Worm (Caenorhabditis elegans) whole organism, late embryonic: ENCODE measurements around the gene flp-28.

Experiments
- T23F11.4 ChIP-seq: fragments of 200-800 bp; sonication (Bioruptor generic); optimal IDR thresholded peaks from 2 replicates; lab custom pipeline; 2018; ENCODE audit warnings: mild to moderate bottlenecking, missing genetic modification characterization, missing compliant biosample characterization
- elt-2 ChIP-seq: sonication (generic microtip); optimal IDR thresholded peaks from 2 replicates; lab custom pipeline; 2016; ENCODE audit warnings: missing genetic modification reagents, missing genetic modification characterization, missing compliant biosample characterization
- lim-6 ChIP-seq: sonication (generic microtip); optimal IDR thresholded peaks from 2 replicates; lab custom pipeline; 2016; ENCODE audit warnings: missing genetic modification characterization, missing compliant biosample characterization
- lin-11 ChIP-seq: fragments of 200-800 bp; sonication (Bioruptor generic); optimal IDR thresholded peaks from 2 replicates; lab custom pipeline; 2018; ENCODE audit warnings: mild to moderate bottlenecking, missing genetic modification characterization, missing compliant biosample characterization
- nhr-11 ChIP-seq: fragments of 150-350 bp; optimal IDR thresholded peaks from 2 replicates; lab custom pipeline; 2014; ENCODE audit warnings: missing biosample characterization, missing genetic modification characterization
- pag-3 ChIP-seq: sonication (generic microtip); optimal IDR thresholded peaks from 2 replicates; lab custom pipeline; 2016; ENCODE audit warnings: missing compliant biosample characterization, missing genetic modification characterization, borderline replicate concordance
- tbx-2 ChIP-seq: sonication (generic microtip); optimal IDR thresholded peaks from 2 replicates; lab custom pipeline; 2016; ENCODE audit warnings: missing genetic modification characterization, missing compliant biosample characterization

DNA sequence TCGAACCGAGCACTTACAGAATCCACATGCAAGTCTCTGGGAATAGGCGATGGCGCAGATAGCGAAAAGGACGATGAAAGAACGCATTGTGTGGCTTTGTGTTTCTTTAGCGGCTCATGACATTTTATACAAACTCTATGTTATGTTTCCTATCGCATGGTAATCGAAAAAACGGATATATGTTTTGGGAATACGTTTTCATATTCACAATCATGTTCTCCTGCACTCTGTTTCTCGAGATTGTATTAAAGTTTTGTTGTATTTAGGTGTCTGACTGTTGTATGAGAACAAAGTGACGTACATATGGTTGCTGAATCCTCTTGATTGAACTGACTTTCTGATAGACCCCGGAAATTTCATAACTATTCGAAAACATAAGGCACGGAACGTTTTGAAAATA lies 29.4 kb downstream of the flp-28 start, which contains the start of gene ZC373.2:
- TF ChIP-seq lin-11 (tag; lab: Kevin White, UChicago), result no peak
- no peak for TF ChIP-seq T23F11.4 (GFP tag; lab: Kevin White, UChicago)
- TF ChIP-seq pag-3 (tag; lab: Kevin White, UChicago), result no peak
- no peak for TF ChIP-seq elt-2
- TF ChIP-seq nhr-11 (tag; lab: Kevin White, UChicago), result no peak
- TF ChIP-seq tbx-2 (tag; lab: Kevin White, UChicago), result no peak
- TF ChIP-seq lim-6, result no peak
